Worm (Caenorhabditis elegans): ENCODE results near the gene str-230.

ce11 chrV:14197651-14198050, 13.0 kb downstream of the str-230 start:
- TF ChIP-seq zfh-2 (GFP tag; conservative IDR thresholded peaks at IDR 0.05) (no peak), ceh-58 (GFP tag; IDR thresholded peaks at IDR 0.05) (no peak), Y53F4B.3 (GFP tag; IDR thresholded peaks at IDR 0.05) (no peak), athp-1 (tag; optimal IDR thresholded peaks at IDR 0.05) (no peak), tlf-1 (GFP tag; optimal IDR thresholded peaks at IDR 0.05) (no peak), snpc-3.4 (tag; optimal IDR thresholded peaks at IDR 0.05) (no peak), snpc-4 (GFP tag; optimal IDR thresholded peaks at IDR 0.05) (no peak), snpc-4 (tag; optimal IDR thresholded peaks at IDR 0.05) (no peak)
